Fruit fly (Drosophila melanogaster) whole organism, embryonic: ENCODE measurements around the gene CG34342.

ENCODE experiments used
- Atf-2 ChIP-seq: fragments of 200-800 bp; sonication (Bioruptor generic); optimal IDR thresholded peaks from 2 replicates; lab custom pipeline; 2016; ENCODE audit warnings: missing biosample characterization, missing genetic modification characterization
- BtbVII ChIP-seq: fragments of 200-800 bp; sonication (Bioruptor generic); optimal IDR thresholded peaks from 3 replicates; lab custom pipeline; 2017; ENCODE audit warnings: missing biosample characterization, mild to moderate bottlenecking, missing genetic modification characterization
- CG10321 ChIP-seq: fragments of 200-800 bp; sonication (Bioruptor generic); IDR thresholded peaks from 2 replicates; pipeline ENCODE4 v1.3.6; 2022; ENCODE audit warnings: missing biosample characterization, missing genetic modification characterization
- CG11247 ChIP-seq: fragments of 200-800 bp; sonication (Bioruptor generic); IDR thresholded peaks from 2 replicates; pipeline ENCODE4 v1.3.6; 2022; ENCODE audit warnings: missing biosample characterization, missing genetic modification characterization
- CG12155 ChIP-seq: fragments of 200-800 bp; sonication (Bioruptor generic); optimal IDR thresholded peaks from 3 replicates; lab custom pipeline; 2016; ENCODE audit warnings: missing biosample characterization, missing genetic modification characterization
- CG12236 ChIP-seq: fragments of 200-800 bp; sonication (Bioruptor generic); optimal IDR thresholded peaks from 2 replicates; lab custom pipeline; 2016; ENCODE audit warnings: missing biosample characterization, missing genetic modification characterization
- CG12391 ChIP-seq: fragments of 200-800 bp; sonication (Bioruptor generic); optimal IDR thresholded peaks from 3 replicates; lab custom pipeline; 2018; ENCODE audit warnings: missing biosample characterization, mild to moderate bottlenecking, missing genetic modification characterization, moderate library complexity
- CG16815 ChIP-seq: fragments of 200-800 bp; sonication (Bioruptor generic); optimal IDR thresholded peaks from 3 replicates; lab custom pipeline; 2017; ENCODE audit warnings: missing biosample characterization, mild to moderate bottlenecking, missing genetic modification characterization
- CG17328 ChIP-seq: fragments of 200-800 bp; sonication (Bioruptor generic); IDR thresholded peaks from 2 replicates; pipeline ENCODE4 v1.3.6; 2022; ENCODE audit warnings: missing biosample characterization, missing genetic modification characterization
- CG17912 ChIP-seq: fragments of 200-800 bp; sonication (Bioruptor generic); optimal IDR thresholded peaks from 2 replicates; lab custom pipeline; 2018; ENCODE audit warnings: missing biosample characterization, mild to moderate bottlenecking, missing genetic modification characterization
- CG18011 ChIP-seq: fragments of 200-800 bp; sonication (Bioruptor generic); optimal IDR thresholded peaks from 2 replicates; lab custom pipeline; 2017; ENCODE audit warnings: missing biosample characterization, missing genetic modification characterization, mild to moderate bottlenecking, moderate library complexity, missing genotype
- CG18764 ChIP-seq: fragments of 200-800 bp; sonication (Bioruptor generic); optimal IDR thresholded peaks from 3 replicates; lab custom pipeline; 2016; ENCODE audit warnings: missing biosample characterization, missing genetic modification characterization
- CG30431 ChIP-seq: fragments of 200-800 bp; sonication (Bioruptor generic); optimal IDR thresholded peaks from 2 replicates; lab custom pipeline; 2017; ENCODE audit warnings: missing biosample characterization, missing genetic modification characterization
- CG31388 ChIP-seq: fragments of 200-800 bp; sonication (Bioruptor generic); optimal IDR thresholded peaks from 2 replicates; lab custom pipeline; 2016; ENCODE audit warnings: missing biosample characterization, missing genetic modification characterization
- CG4282 ChIP-seq: fragments of 200-800 bp; sonication (Bioruptor generic); optimal IDR thresholded peaks from 2 replicates; lab custom pipeline; 2016; ENCODE audit warnings: missing biosample characterization, missing genetic modification characterization
- CG4730 ChIP-seq: fragments of 200-800 bp; sonication (Bioruptor generic); IDR thresholded peaks from 2 replicates; pipeline ENCODE4 v1.3.6; 2022; ENCODE audit warnings: missing biosample characterization, missing genetic modification characterization
- CG5245 ChIP-seq: fragments of 200-800 bp; sonication (Bioruptor generic); optimal IDR thresholded peaks from 3 replicates; lab custom pipeline; 2016; ENCODE audit warnings: missing biosample characterization, missing genetic modification characterization
- CG6254 ChIP-seq: fragments of 200-800 bp; sonication (Bioruptor generic); optimal IDR thresholded peaks from 3 replicates; lab custom pipeline; 2017; ENCODE audit warnings: mild to moderate bottlenecking, missing biosample characterization, missing genetic modification reagents, missing genetic modification characterization
- CG6854 ChIP-seq: fragments of 200-800 bp; sonication (Bioruptor generic); optimal IDR thresholded peaks from 3 replicates; lab custom pipeline; 2017; ENCODE audit warnings: missing biosample characterization, mild to moderate bottlenecking, missing genetic modification characterization
- CG8089 ChIP-seq: fragments of 200-800 bp; sonication (Bioruptor generic); optimal IDR thresholded peaks from 3 replicates; lab custom pipeline; 2016; ENCODE audit warnings: missing biosample characterization, missing genetic modification characterization
- CG8281 ChIP-seq: fragments of 200-800 bp; sonication (Bioruptor generic); optimal IDR thresholded peaks from 2 replicates; lab custom pipeline; 2018; ENCODE audit warnings: missing biosample characterization, mild to moderate bottlenecking, missing genetic modification characterization, moderate library complexity
- CG8944 ChIP-seq: fragments of 200-800 bp; sonication (Bioruptor generic); optimal IDR thresholded peaks from 3 replicates; lab custom pipeline; 2016; ENCODE audit warnings: missing biosample characterization, missing genetic modification characterization
- CG9609 ChIP-seq: fragments of 200-800 bp; sonication (Bioruptor generic); optimal IDR thresholded peaks from 3 replicates; lab custom pipeline; 2016; ENCODE audit warnings: missing biosample characterization, missing genetic modification characterization
- CrebB ChIP-seq: fragments of 200-800 bp; sonication (Bioruptor generic); optimal IDR thresholded peaks from 3 replicates; lab custom pipeline; 2018; ENCODE audit warnings: missing biosample characterization, mild to moderate bottlenecking, missing genetic modification characterization
- Deaf1 ChIP-seq: fragments of 200-800 bp; optimal IDR thresholded peaks from 3 replicates; lab custom pipeline; 2019; ENCODE audit warnings: missing biosample characterization, mild to moderate bottlenecking, missing genetic modification characterization, moderate library complexity
- Dek ChIP-seq: fragments of 200-800 bp; sonication (Bioruptor generic); optimal IDR thresholded peaks from 3 replicates; lab custom pipeline; 2019; ENCODE audit warnings: missing biosample characterization, mild to moderate bottlenecking, missing genetic modification characterization, moderate library complexity
- Dfd ChIP-seq, 2 experiments: fragments of >200 bp; optimal IDR thresholded peaks; 2 replicates each; lab custom pipeline; 2017; ENCODE audit warnings: missing biosample characterization in 2 of 2, missing genetic modification characterization in 2 of 2
- E2f1 ChIP-seq: fragments of 200-800 bp; sonication (Bioruptor generic); IDR thresholded peaks from 2 replicates; pipeline ENCODE4 v1.3.6; 2022; ENCODE audit warnings: missing biosample characterization, missing genetic modification characterization
- Fer3 ChIP-seq: fragments of 200-800 bp; sonication (Bioruptor generic); optimal IDR thresholded peaks from 2 replicates; lab custom pipeline; 2018; ENCODE audit warnings: missing biosample characterization, mild to moderate bottlenecking, missing genetic modification characterization, moderate library complexity
- Hmr ChIP-seq: fragments of 200-800 bp; sonication (Bioruptor generic); optimal IDR thresholded peaks from 3 replicates; lab custom pipeline; 2017; ENCODE audit warnings: mild to moderate bottlenecking, missing biosample characterization, missing genetic modification reagents, missing genetic modification characterization
- MTF-1 ChIP-seq: fragments of 200-800 bp; sonication (Bioruptor generic); optimal IDR thresholded peaks from 2 replicates; lab custom pipeline; 2018; ENCODE audit warnings: missing biosample characterization, mild to moderate bottlenecking, missing genetic modification characterization, borderline replicate concordance
- NK7.1 ChIP-seq: fragments of 200-800 bp; sonication (Bioruptor generic); optimal IDR thresholded peaks from 3 replicates; lab custom pipeline; 2016; ENCODE audit warnings: missing biosample characterization, missing genetic modification characterization
- Ravus ChIP-seq: fragments of 200-800 bp; sonication (Bioruptor generic); IDR thresholded peaks from 2 replicates; pipeline ENCODE4 v1.3.6; 2022; ENCODE audit warnings: missing biosample characterization, missing genetic modification characterization
- Six4 ChIP-seq: fragments of 200-800 bp; sonication (Bioruptor generic); optimal IDR thresholded peaks from 2 replicates; lab custom pipeline; 2016; ENCODE audit warnings: missing biosample characterization, missing genetic modification characterization
- Sox102F ChIP-seq: fragments of 200-800 bp; sonication (Bioruptor generic); optimal IDR thresholded peaks from 2 replicates; lab custom pipeline; 2018; ENCODE audit warnings: missing biosample characterization, mild to moderate bottlenecking, missing genetic modification characterization, moderate library complexity
- bsh ChIP-seq, 2 experiments: fragments of 200-800 bp; sonication (Bioruptor generic); optimal IDR thresholded peaks; 2 replicates each; lab custom pipeline; 2017 to 2018; ENCODE audit warnings: mild to moderate bottlenecking in 2 of 2, missing biosample characterization in 2 of 2, missing genetic modification characterization in 2 of 2, moderate library complexity in 1 of 2
- danr ChIP-seq: fragments of 200-800 bp; sonication (Bioruptor generic); IDR thresholded peaks from 2 replicates; pipeline ENCODE4 v1.3.6; 2022; ENCODE audit warnings: missing biosample characterization, missing genetic modification characterization
- dmrt99B ChIP-seq: fragments of 200-800 bp; sonication (Bioruptor generic); optimal IDR thresholded peaks from 2 replicates; lab custom pipeline; 2018; ENCODE audit warnings: missing biosample characterization, mild to moderate bottlenecking, missing genetic modification characterization, moderate library complexity
- emc ChIP-seq: fragments of 200-800 bp; sonication (Bioruptor generic); optimal IDR thresholded peaks from 2 replicates; lab custom pipeline; 2016; ENCODE audit warnings: missing biosample characterization, missing genetic modification characterization
- ems ChIP-seq: fragments of 200-800 bp; sonication (Bioruptor generic); optimal IDR thresholded peaks from 3 replicates; lab custom pipeline; 2016; ENCODE audit warnings: missing biosample characterization, missing genetic modification characterization
- fd102C ChIP-seq: fragments of 200-800 bp; sonication (Bioruptor generic); optimal IDR thresholded peaks from 2 replicates; lab custom pipeline; 2018; ENCODE audit warnings: missing biosample characterization, mild to moderate bottlenecking, missing genetic modification characterization, moderate library complexity
- ftz-f1 ChIP-seq: fragments of 200-800 bp; sonication (Bioruptor generic); optimal IDR thresholded peaks from 2 replicates; lab custom pipeline; 2016; ENCODE audit warnings: missing biosample characterization, missing genetic modification characterization
- gt ChIP-seq: fragments of 200-800 bp; sonication (Bioruptor generic); IDR thresholded peaks from 2 replicates; pipeline ENCODE4 v1.3.6; 2022; ENCODE audit warnings: missing biosample characterization, missing genetic modification characterization
- hb ChIP-seq: fragments of 200-800 bp; sonication (Bioruptor generic); IDR thresholded peaks from 3 replicates; pipeline ENCODE4 v1.3.6; 2022; ENCODE audit warnings: missing biosample characterization, missing genetic modification characterization; ENCODE audit not compliant: partially characterized antibody
- knrl ChIP-seq: fragments of 200-800 bp; sonication (Bioruptor generic); IDR thresholded peaks from 3 replicates; pipeline ENCODE4 v1.3.6; 2022; ENCODE audit warnings: missing biosample characterization, missing genetic modification characterization; ENCODE audit not compliant: partially characterized antibody
- pzg ChIP-seq: fragments of 200-800 bp; sonication (Bioruptor generic); optimal IDR thresholded peaks from 3 replicates; lab custom pipeline; 2018; ENCODE audit warnings: missing biosample characterization, mild to moderate bottlenecking, missing genetic modification characterization, moderate library complexity
- sc ChIP-seq, 3 experiments: fragments of >200 bp in 2 of 3; fragments of 200-800 bp in 1 of 3; sonication (Bioruptor generic) in 1 of 3; optimal IDR thresholded peaks; 2 replicates in 2 of 3; 3 replicates in 1 of 3; lab custom pipeline; 2017; ENCODE audit warnings: mild to moderate bottlenecking in 1 of 3, missing biosample characterization in 1 of 3, missing genetic modification characterization in 1 of 3, missing genetic modification reagents in 1 of 3
- unpg ChIP-seq: fragments of 200-800 bp; sonication (Bioruptor generic); optimal IDR thresholded peaks from 3 replicates; lab custom pipeline; 2018; ENCODE audit warnings: missing biosample characterization, mild to moderate bottlenecking, missing genetic modification characterization, moderate library complexity
- vvl ChIP-seq: fragments of 200-800 bp; sonication (Bioruptor generic); IDR thresholded peaks from 2 replicates; pipeline ENCODE4 v1.3.6; 2022; ENCODE audit warnings: missing biosample characterization, missing genetic modification characterization
- zf30C ChIP-seq: fragments of 200-800 bp; sonication (Bioruptor generic); optimal IDR thresholded peaks from 3 replicates; lab custom pipeline; 2018; ENCODE audit warnings: missing biosample characterization, mild to moderate bottlenecking, missing genetic modification characterization

Gene CG34342

DNA sequence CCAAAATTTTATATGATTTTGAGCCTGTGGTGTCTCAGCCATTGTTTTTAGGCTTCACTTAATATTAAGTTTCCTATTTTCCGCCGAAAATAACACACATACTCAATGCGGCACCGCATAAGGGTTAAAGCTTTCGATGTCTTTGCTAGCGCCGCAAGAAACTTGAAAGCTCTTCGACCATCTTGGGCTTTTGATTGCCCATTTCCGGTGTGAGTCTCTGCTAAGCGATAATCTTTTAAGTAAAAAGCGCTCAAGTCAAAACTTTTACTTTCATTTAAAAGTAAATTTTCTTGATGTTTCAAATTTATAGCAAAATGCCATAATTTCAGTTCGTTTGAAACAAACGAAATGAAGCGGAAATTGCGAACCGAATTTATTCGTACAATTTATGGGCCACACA lies 1.3 kb upstream of the CG34342 start (continued):
- TF ChIP-seq Six4 (GFP tag; lab: Kevin White, UChicago) (peak; percentile 76), CG5245 (GFP tag; lab: Kevin White, UChicago) (peak; percentile 82), CG31388 (GFP tag; lab: Kevin White, UChicago) (peak; percentile 66), ftz-f1 (no peak), bsh (GFP tag; optimal IDR thresholded peaks at IDR 0.05; lab: Kevin White, UChicago) (peak in 1 of 2 experiments; percentile 88), hb (GFP tag; lab: Robert Waterston, UW) (no peak), vvl (GFP tag; lab: Robert Waterston, UW) (peak; percentile 96), emc (GFP tag; lab: Kevin White, UChicago) (peak; percentile 81), CG30431 (GFP tag; lab: Kevin White, UChicago) (peak; percentile 71), CG12236 (GFP tag; lab: Kevin White, UChicago) (peak; percentile 89), CrebB (tag; lab: Kevin White, UChicago) (peak; percentile 90), E2f1 (GFP tag; lab: Robert Waterston, UW) (peak; percentile 55; the same call in 1 of the 2 replicates), dmrt99B (tag; lab: Kevin White, UChicago) (peak; percentile 69), CG10321 (GFP tag; lab: Robert Waterston, UW) (peak; percentile 58), Fer3 (tag; lab: Kevin White, UChicago) (peak; percentile 92), Dek (peak; percentile 81), CG6254 (GFP tag; lab: Kevin White, UChicago) (no peak), fd102C (GFP tag; lab: Kevin White, UChicago) (no peak), ems (peak; percentile 81), CG18764 (GFP tag; lab: Kevin White, UChicago) (peak; percentile 87), CG8089 (GFP tag; lab: Kevin White, UChicago) (peak; percentile 82), BtbVII (GFP tag; lab: Kevin White, UChicago) (peak; percentile 86), CG9609 (GFP tag; lab: Kevin White, UChicago) (peak; percentile 81), CG18011 (peak; percentile 86), sc (optimal IDR thresholded peaks at IDR 0.05; lab: Kevin White, UChicago) (no peak), sc (GFP tag; optimal IDR thresholded peaks at IDR 0.05; lab: Kevin White, UChicago) (peak; percentile 82), Sox102F (GFP tag; lab: Kevin White, UChicago) (peak; percentile 70), CG6854 (peak; percentile 88), unpg (GFP tag; lab: Kevin White, UChicago) (peak; percentile 91), CG17912 (GFP tag; lab: Kevin White, UChicago) (peak; percentile 96), danr (GFP tag; lab: Robert Waterston, UW) (no peak; the same call in 1 of the 2 replicates), CG8281 (peak; percentile 49), CG12391 (tag; lab: Kevin White, UChicago) (peak; percentile 85), CG17328 (peak; percentile 83), zf30C (no peak), CG8944 (GFP tag; lab: Kevin White, UChicago) (peak; percentile 59), NK7.1 (peak; percentile 81), Deaf1 (tag; lab: Kevin White, UChicago) (peak; percentile 73), CG4730 (GFP tag; lab: Robert Waterston, UW) (peak; percentile 61), gt (GFP tag; lab: Robert Waterston, UW) (0 out of 2 replicates have a peak, but pooled peaks have one; percentile 10), MTF-1 (GFP tag; lab: Kevin White, UChicago) (peak; percentile 91), Dfd (GFP tag; optimal IDR thresholded peaks at IDR 0.05; lab: Kevin White, UChicago) (no peak), Ravus (no peak; the same call in 1 of the 2 replicates), Atf-2 (GFP tag; lab: Kevin White, UChicago) (peak; percentile 68), CG4282 (GFP tag; lab: Kevin White, UChicago) (peak; percentile 73), CG11247 (GFP tag; lab: Robert Waterston, UW) (peak; percentile 86), CG12155 (peak; percentile 60), Hmr (GFP tag; lab: Kevin White, UChicago) (peak; percentile 97), CG16815 (GFP tag; lab: Kevin White, UChicago) (peak; percentile 26), knrl (peak; percentile 55; the same call in 2 of the 3 replicates), pzg (GFP tag; lab: Kevin White, UChicago) (peak; percentile 40)
